Worm (Caenorhabditis elegans): ENCODE data around the gene idpp-8.

idpp-8 gene

DNA sequence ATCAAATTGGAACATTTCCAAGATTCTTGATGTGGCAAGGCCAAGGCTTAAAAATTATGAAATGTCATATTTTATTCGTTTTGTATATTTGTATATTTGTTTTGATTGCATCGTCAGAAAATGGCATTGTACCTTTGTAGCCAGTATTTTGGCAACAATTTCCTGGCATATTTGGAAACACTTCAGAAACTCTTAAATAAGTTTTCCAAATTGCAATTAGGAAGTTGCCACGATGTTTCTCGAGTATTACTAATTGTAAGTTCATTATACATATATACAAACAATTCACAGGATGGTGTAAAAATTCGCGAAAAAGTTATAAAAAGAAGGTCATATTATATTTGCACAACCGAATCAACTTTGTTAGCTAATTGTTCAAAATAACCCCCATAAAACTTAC is at the start of gene idpp-8:
idpp-8 (plus strand) TSS at position 301 of the 400 bp plus-strand sequence.
- TF ChIP-seq tra-1 (GFP tag; IDR thresholded peaks at IDR 0.05): no peak
- no peak for TF ChIP-seq zip-11 (GFP tag; IDR thresholded peaks at IDR 0.05)
- no peak for TF ChIP-seq hlh-30 (tag; optimal IDR thresholded peaks at IDR 0.05; ENCODE audit: insufficient read depth)
- no peak for TF ChIP-seq egl-43 (GFP tag; IDR thresholded peaks at IDR 0.05)
- no peak for TF ChIP-seq Y75B8A.6 (GFP tag; IDR thresholded peaks at IDR 0.05)
- no peak for TF ChIP-seq daf-16 (GFP tag; optimal IDR thresholded peaks at IDR 0.05)
- no peak for TF ChIP-seq daf-16 (tag; optimal IDR thresholded peaks at IDR 0.05)
- no peak for TF ChIP-seq pha-4 (GFP tag; IDR thresholded peaks at IDR 0.05)
- TF ChIP-seq pha-4 (tag; optimal IDR thresholded peaks at IDR 0.05): no peak
- no peak for TF ChIP-seq ceh-28 (tag; optimal IDR thresholded peaks at IDR 0.05)
- no peak for TF ChIP-seq dmd-9 (GFP tag; IDR thresholded peaks at IDR 0.05)
- no peak for TF ChIP-seq zfp-2 (tag; optimal IDR thresholded peaks at IDR 0.05)
- TF ChIP-seq sdz-12 (GFP tag; optimal IDR thresholded peaks at IDR 0.05): no peak
- TF ChIP-seq snpc-1.2 (GFP tag; IDR thresholded peaks at IDR 0.05): no peak
- TF ChIP-seq unc-39 (tag; optimal IDR thresholded peaks at IDR 0.05): no peak
- no peak for TF ChIP-seq gei-8 (GFP tag; optimal IDR thresholded peaks at IDR 0.05)
- no peak for TF ChIP-seq ctbp-1 (GFP tag; IDR thresholded peaks at IDR 0.05)

DNA sequence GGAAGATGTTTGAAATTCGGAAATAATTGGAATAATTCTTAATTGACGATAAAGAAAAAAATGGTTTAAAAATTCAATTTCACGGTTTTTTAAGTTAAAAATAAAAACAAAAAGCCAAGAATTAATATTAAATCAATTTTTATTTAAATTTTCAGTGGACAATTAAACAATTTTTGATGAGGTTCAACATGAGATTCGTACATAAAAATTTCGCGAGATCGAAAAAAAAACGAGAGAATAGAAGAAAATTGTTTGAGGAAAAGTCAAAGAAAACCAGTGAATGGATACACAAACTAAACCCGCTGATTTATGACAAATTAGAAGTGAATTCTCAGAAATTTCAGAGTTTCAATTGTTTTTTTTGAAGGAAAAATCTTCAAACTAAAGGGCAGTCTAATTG is 45.3 kb upstream of the idpp-8 start, which contains the start of gene F54B3.2:
F54B3.2 (minus strand) TSS at position 101 of the 400 bp plus-strand sequence.
- TF ChIP-seq lin-38 (GFP tag; IDR thresholded peaks at IDR 0.05): no peak
- no peak for TF ChIP-seq T26A8.4 (GFP tag; IDR thresholded peaks at IDR 0.05)

DNA sequence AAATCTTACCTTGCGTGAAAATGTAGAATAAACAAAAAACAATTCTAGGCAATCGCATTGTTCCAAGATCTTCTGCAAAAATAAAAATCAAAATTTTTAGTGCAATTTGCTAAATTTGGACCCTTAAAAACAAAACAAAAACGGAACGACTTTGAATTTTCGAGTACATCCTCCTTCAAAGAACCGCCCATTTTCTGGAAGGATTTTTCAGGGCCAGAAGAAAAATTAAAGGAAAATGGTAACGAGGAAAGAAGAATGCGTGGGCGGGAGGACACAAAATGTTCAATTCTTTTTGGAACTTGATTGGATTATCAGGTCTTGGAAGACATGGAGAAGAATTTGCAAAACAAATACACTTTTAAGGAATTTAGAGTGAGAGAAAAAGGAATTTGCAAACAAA is 44.3 kb upstream of the idpp-8 start, which contains the start of gene F54B3.4:
F54B3.4 (minus strand) TSS at position 101 of the 400 bp plus-strand sequence.
- no peak for TF ChIP-seq snpc-1.2 (GFP tag; IDR thresholded peaks at IDR 0.05)

DNA sequence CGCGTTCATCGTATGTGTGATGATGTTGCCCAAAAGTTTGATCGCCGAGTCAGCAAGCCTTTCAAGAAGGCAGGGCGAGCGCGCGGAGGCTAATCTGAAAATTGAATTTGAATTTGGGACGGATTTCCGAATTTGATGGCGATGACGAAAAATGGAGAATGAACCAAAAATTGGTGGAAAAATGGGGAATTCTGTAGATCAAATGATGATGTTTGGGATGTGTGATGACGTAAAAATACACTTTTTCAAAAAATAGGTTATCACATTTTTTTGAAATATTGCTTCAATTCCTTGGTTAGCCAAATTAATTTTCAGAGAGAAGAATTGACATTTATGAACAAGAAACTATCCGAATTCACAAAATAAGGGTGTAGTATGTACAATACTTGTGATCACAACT is 35.8 kb upstream of the idpp-8 start, which contains the start of gene ZK971.1:
ZK971.1 (minus strand) TSS at position 101 of the 400 bp plus-strand sequence.
- TF ChIP-seq D1046.2 (GFP tag; IDR thresholded peaks at IDR 0.05) (no peak), zfp-2 (tag; optimal IDR thresholded peaks at IDR 0.05) (no peak), F26F4.8 (GFP tag; conservative IDR thresholded peaks at IDR 0.05) (no peak), zip-11 (GFP tag; IDR thresholded peaks at IDR 0.05) (no peak), snpc-4 (tag; optimal IDR thresholded peaks at IDR 0.05) (no peak), dmd-9 (GFP tag; IDR thresholded peaks at IDR 0.05) (no peak), vab-7 (GFP tag; IDR thresholded peaks at IDR 0.05) (no peak), lsy-2 (tag; optimal IDR thresholded peaks at IDR 0.05) (no peak), daf-19 (GFP tag; conservative IDR thresholded peaks at IDR 0.05) (no peak), nhr-76 (tag; optimal IDR thresholded peaks at IDR 0.05) (no peak), F49E8.2 (tag; optimal IDR thresholded peaks at IDR 0.05; ENCODE audit: borderline replicate concordance) (no peak), ZK546.5 (tag; optimal IDR thresholded peaks at IDR 0.05) (no peak), jun-1 (tag; optimal IDR thresholded peaks at IDR 0.05) (no peak), ztf-7 (tag; optimal IDR thresholded peaks at IDR 0.05) (no peak), nhr-41 (GFP tag; IDR thresholded peaks at IDR 0.05) (no peak), rbr-2 (tag; optimal IDR thresholded peaks at IDR 0.05) (no peak)

DNA sequence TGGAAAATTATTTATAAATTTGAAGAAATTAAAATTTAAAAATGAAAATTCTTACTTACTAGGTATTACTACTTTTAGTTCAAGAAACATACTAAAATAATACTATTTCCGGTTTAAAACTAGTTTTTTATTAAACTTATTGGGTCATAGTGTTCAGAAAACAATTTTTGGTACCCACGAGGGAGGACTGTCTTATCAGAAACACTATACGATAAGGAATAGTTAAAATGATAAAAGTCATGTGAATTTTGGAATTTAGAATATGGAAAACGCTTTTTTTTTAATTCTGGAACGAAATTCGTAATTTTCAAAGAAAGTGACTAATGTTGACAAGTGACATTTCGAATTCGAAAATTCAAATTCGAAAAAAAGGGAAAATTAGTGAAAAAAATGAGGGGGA is 33.7 kb upstream of the idpp-8 start:
- TF ChIP-seq dve-1 (tag; optimal IDR thresholded peaks at IDR 0.05; ENCODE audit: insufficient read depth): peak; percentile 17
- TF ChIP-seq ceh-20 (GFP tag; IDR thresholded peaks at IDR 0.05): no peak
- TF ChIP-seq pqm-1 (tag; optimal IDR thresholded peaks at IDR 0.05): peak; percentile 27
- TF ChIP-seq mdl-1 (tag; optimal IDR thresholded peaks at IDR 0.05): peak in 1 of 2 experiments; percentile 2
